Fruit fly (Drosophila melanogaster) S2 (cell line): ENCODE results near the gene Jasper.
A peak's percentile ranks its signal among the peaks of the same experiment; 100 is the strongest.

Experiments used
- CG8478 ChIP-seq: fragments of >200 bp; optimal IDR thresholded peaks from 2 replicates; lab custom pipeline; 2018
- CTCF ChIP-seq, 2 experiments: fragments of >200 bp; optimal IDR thresholded peaks; 2 replicates each; lab custom pipeline; 2018

The Jasper gene

dm6 chr3R:30032281-30032680 is 20.0 kb upstream of the Jasper start:
- TF ChIP-seq CG8478 (lab: Kevin White, UChicago) (no peak), CTCF (optimal IDR thresholded peaks at IDR 0.05; lab: Kevin White, UChicago) (no peak)

- TF ChIP-seq CG8478 (lab: Kevin White, UChicago): no peak
- TF ChIP-seq CTCF (optimal IDR thresholded peaks at IDR 0.05; lab: Kevin White, UChicago): no peak
These were observed 15.7 kb upstream of the Jasper start, which contains the start of gene ZIPIC for dm6 chr3R:30036609-30037008. Gene ZIPIC, minus strand, starts transcription at chr3R:30036870.

- TF ChIP-seq CG8478 (lab: Kevin White, UChicago): no peak
- TF ChIP-seq CTCF (optimal IDR thresholded peaks at IDR 0.05; lab: Kevin White, UChicago): no peak
These were observed 14.7 kb upstream of the Jasper start, which contains the start of gene ocn for dm6 chr3R:30037630-30038029. Gene ocn, minus strand, starts transcription at chr3R:30037730.

- TF ChIP-seq CG8478 (lab: Kevin White, UChicago) (no peak), CTCF (optimal IDR thresholded peaks at IDR 0.05; lab: Kevin White, UChicago) (no peak)
These were observed 13.7 kb upstream of the Jasper start, which contains the start of gene janB for dm6 chr3R:30038628-30039027. Gene janB, minus strand, starts transcription at chr3R:30038728.

dm6 chr3R:30039494-30039893 is 12.8 kb upstream of the Jasper start, which contains the start of the genes janA, Sry-alpha and Sry-beta:
Gene janA, minus strand, starts transcription at chr3R:30039533.
Gene Sry-alpha, plus strand, starts transcription at chr3R:30039719.
Gene Sry-beta, plus strand, starts transcription at chr3R:30039719.
- no peak for TF ChIP-seq CTCF (optimal IDR thresholded peaks at IDR 0.05; lab: Kevin White, UChicago)
- TF ChIP-seq CG8478 (lab: Kevin White, UChicago): no peak

dm6 chr3R:30040879-30041278 is 11.4 kb upstream of the Jasper start:
- TF ChIP-seq CG8478 (lab: Kevin White, UChicago): no peak
- TF ChIP-seq CTCF (optimal IDR thresholded peaks at IDR 0.05; lab: Kevin White, UChicago): no peak

- TF ChIP-seq CG8478 (lab: Kevin White, UChicago) (no peak), CTCF (optimal IDR thresholded peaks at IDR 0.05; lab: Kevin White, UChicago) (peak; percentile 10 to 34)
These were observed 9.1 kb upstream of the Jasper start, which contains the start of gene Sry-delta for dm6 chr3R:30043139-30043744. Gene Sry-delta, plus strand, starts transcription at chr3R:30043341.

- TF ChIP-seq CG8478 (lab: Kevin White, UChicago) (no peak), CTCF (optimal IDR thresholded peaks at IDR 0.05; lab: Kevin White, UChicago) (peak in 1 of 2 experiments; percentile 41)
These were observed 6.0 kb upstream of the Jasper start, which contains the start of the genes RpL32 and CG7943 for dm6 chr3R:30046029-30047001. Gene RpL32, minus strand, starts transcription at chr3R:30046161. Gene CG7943, plus strand, starts transcription at chr3R:30046470.

dm6 chr3R:30050448-30050847 is 1.9 kb upstream of the Jasper start:
- TF ChIP-seq CTCF (optimal IDR thresholded peaks at IDR 0.05; lab: Kevin White, UChicago): no peak
- TF ChIP-seq CG8478 (lab: Kevin White, UChicago): no peak

- TF ChIP-seq CG8478 (lab: Kevin White, UChicago): no peak
- TF ChIP-seq CTCF (optimal IDR thresholded peaks at IDR 0.05; lab: Kevin White, UChicago): no peak
These were observed 381 bp upstream of the Jasper start, which contains the start of gene CG15528 for dm6 chr3R:30051933-30052332. Gene CG15528, minus strand, starts transcription at chr3R:30052112.

- TF ChIP-seq CTCF (optimal IDR thresholded peaks at IDR 0.05; lab: Kevin White, UChicago): no peak
- TF ChIP-seq CG8478 (lab: Kevin White, UChicago): no peak
These were observed 3.7 kb downstream of the Jasper start, which contains the start of the genes Rpp14b and spn-A for dm6 chr3R:30055915-30056544. Gene Rpp14b, plus strand, starts transcription at chr3R:30055957. Gene spn-A, minus strand, starts transcription at chr3R:30056037.

- no peak for TF ChIP-seq CTCF (optimal IDR thresholded peaks at IDR 0.05; lab: Kevin White, UChicago)
- no peak for TF ChIP-seq CG8478 (lab: Kevin White, UChicago)
These were observed 4.3 kb downstream of the Jasper start, which contains the start of the genes CG7950 and Rpp14a for dm6 chr3R:30056592-30057135. Gene CG7950, plus strand, starts transcription at chr3R:30056859. Gene Rpp14a, plus strand, starts transcription at chr3R:30056859.

dm6 chr3R:30058057-30058868 is 5.9 kb downstream of the Jasper start, which contains the start of gene sima:
Gene sima, plus strand, starts transcription at chr3R:30058311.
- TF ChIP-seq CTCF (optimal IDR thresholded peaks at IDR 0.05; lab: Kevin White, UChicago) (peak in 1 of 2 experiments; percentile 20), CG8478 (lab: Kevin White, UChicago) (no peak)
